Worm (Caenorhabditis elegans) whole organism, L1 larva: ENCODE data around the gene cest-30.

Experiments used
- dpl-1 ChIP-seq, 3 experiments: fragments of 150-350 bp in 2 of 3; sonication (generic microtip) in 1 of 3; optimal IDR thresholded peaks; 2 replicates each; lab custom pipeline; 2014 to 2017; ENCODE audit warnings: missing biosample characterization in 3 of 3, missing genetic modification characterization in 3 of 3, missing genetic modification reagents in 3 of 3
- lin-14 ChIP-seq: fragments of 200-800 bp; sonication (Bioruptor generic); optimal IDR thresholded peaks from 2 replicates; lab custom pipeline; 2018; ENCODE audit warnings: mild to moderate bottlenecking, missing genetic modification characterization, moderate library complexity, missing compliant biosample characterization
- lin-39 ChIP-seq: fragments of 150-350 bp; optimal IDR thresholded peaks from 2 replicates; lab custom pipeline; 2014; ENCODE audit warnings: missing biosample characterization, missing genetic modification reagents, missing genetic modification characterization
- mep-1 ChIP-seq: fragments of 150-350 bp; optimal IDR thresholded peaks from 2 replicates; lab custom pipeline; 2014; ENCODE audit warnings: missing biosample characterization, missing genetic modification characterization
- nhr-11 ChIP-seq: fragments of 150-350 bp; optimal IDR thresholded peaks from 2 replicates; lab custom pipeline; 2014; ENCODE audit warnings: missing biosample characterization, missing genetic modification characterization
- nhr-28 ChIP-seq: fragments of 150-350 bp; optimal IDR thresholded peaks from 2 replicates; lab custom pipeline; 2014; ENCODE audit warnings: missing biosample characterization, missing genetic modification characterization

DNA sequence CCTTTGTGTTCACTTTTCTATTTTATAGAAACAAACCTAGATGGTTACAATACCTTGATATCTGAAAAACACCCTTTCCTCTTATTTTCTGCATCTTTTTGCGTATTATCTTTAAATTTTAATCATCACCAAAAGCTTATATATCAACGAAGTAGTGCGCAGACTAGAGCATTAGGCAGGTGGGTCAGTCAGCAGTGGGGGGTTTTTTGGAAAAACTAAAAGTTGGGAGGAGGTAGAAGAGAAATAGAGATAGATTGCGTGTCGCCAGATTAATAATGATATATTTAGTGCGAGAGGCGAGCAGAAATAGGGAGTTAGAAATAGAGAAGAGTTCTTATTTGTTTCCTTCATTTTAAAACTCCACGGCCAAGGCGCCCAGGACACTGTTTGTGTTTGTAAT, 38.3 kb upstream of the cest-30 start:
- TF ChIP-seq nhr-28, result no peak
- TF ChIP-seq nhr-11, result no peak
- no peak for TF ChIP-seq lin-14
- TF ChIP-seq dpl-1 (GFP tag; optimal IDR thresholded peaks at IDR 0.05; lab: Kevin White, UChicago), result no peak
- TF ChIP-seq lin-39 (tag; lab: Kevin White, UChicago), result no peak
- TF ChIP-seq mep-1 (tag; lab: Kevin White, UChicago), result no peak
